Fruit fly (Drosophila melanogaster): Measurements from ENCODE around the gene CG18787.

DNA sequence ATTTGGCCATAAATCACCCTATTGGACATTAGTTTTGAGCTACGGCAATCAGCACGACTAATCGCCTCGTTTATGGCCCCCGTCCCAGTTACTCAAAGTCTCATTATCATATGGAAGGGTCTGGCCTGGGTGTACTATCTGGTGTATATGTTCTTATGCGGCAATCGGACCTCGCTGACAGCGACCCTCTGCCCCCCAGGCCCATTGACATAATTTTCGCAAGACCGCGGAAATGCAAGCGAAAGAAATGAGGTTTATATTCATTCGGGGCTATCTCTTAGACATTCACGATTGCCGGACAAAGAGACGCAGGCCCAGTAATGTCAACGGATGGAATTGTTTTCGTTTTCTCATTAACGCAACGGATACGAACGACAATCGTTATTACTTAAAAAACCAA is 29.7 kb upstream of the CG18787 start:
- TF ChIP-seq Myc (optimal IDR thresholded peaks at IDR 0.05) (no peak), ttk (optimal IDR thresholded peaks at IDR 0.05) (no peak)

All from Kc167 (cell line).